1 fruit fly cellular context compared by ENCODE assay signal in genomic region chrX:12472244-12472736, dm6.
A peak's percentile ranks its signal among the peaks of the same experiment; 100 is the strongest.
TF ChIP-seq lines count a peak whose summit lies in the region.

No protein-coding gene starts in this region.

TF ChIP-seq in whole organism, embryonic, 481 proteins besides CTCF, POLR2A, EP300 and RAD21 (continued from another document and continues in another):
- TF ChIP-seq CG8089 (GFP tag; optimal IDR thresholded peaks at IDR 0.05; lab: Kevin White, UChicago) (no peak), CG33213 (GFP tag; optimal IDR thresholded peaks at IDR 0.05; lab: Kevin White, UChicago) (no peak), CG8281 (tag; optimal IDR thresholded peaks at IDR 0.05; lab: Kevin White, UChicago) (peak; percentile 87), CG4820 (GFP tag; optimal IDR thresholded peaks at IDR 0.05; lab: Kevin White, UChicago) (peak; percentile 90), stwl (tag; optimal IDR thresholded peaks at IDR 0.05; lab: Kevin White, UChicago) (peak; percentile 4), lola (GFP tag; optimal IDR thresholded peaks at IDR 0.05; lab: Kevin White, UChicago) (peak in 1 of 3 experiments; percentile 83), Xbp1 (GFP tag; optimal IDR thresholded peaks at IDR 0.05; lab: Kevin White, UChicago) (peak; percentile 92), CG2678 (tag; optimal IDR thresholded peaks at IDR 0.05; lab: Kevin White, UChicago) (peak; percentile 98), ap (GFP tag; IDR thresholded peaks at IDR 0.05; lab: Robert Waterston, UW) (peak; percentile 88), eyg (GFP tag; optimal IDR thresholded peaks at IDR 0.05; lab: Kevin White, UChicago) (no peak), tna (GFP tag; IDR thresholded peaks at IDR 0.05; lab: Robert Waterston, UW; ENCODE audit: partially characterized antibody) (no peak), hbn (GFP tag; IDR thresholded peaks at IDR 0.05; lab: Robert Waterston, UW; ENCODE audit: partially characterized antibody) (no peak), CG18599 (GFP tag; optimal IDR thresholded peaks at IDR 0.05; lab: Kevin White, UChicago) (peak; percentile 96), CG34376 (GFP tag; optimal IDR thresholded peaks at IDR 0.05; lab: Kevin White, UChicago) (peak; percentile 92), CG3065 (GFP tag; optimal IDR thresholded peaks at IDR 0.05; lab: Kevin White, UChicago) (peak; percentile 70), dmrt11E (tag; optimal IDR thresholded peaks at IDR 0.05; lab: Kevin White, UChicago) (peak; percentile 74), CG14860 (GFP tag; IDR thresholded peaks at IDR 0.05; lab: Robert Waterston, UW; ENCODE audit: partially characterized antibody) (no peak), Doc2 (GFP tag; IDR thresholded peaks at IDR 0.05; lab: Robert Waterston, UW) (peak; percentile 66), CG7987 (GFP tag; optimal IDR thresholded peaks at IDR 0.05; lab: Kevin White, UChicago) (peak; percentile 83), gcm2 (GFP tag; optimal IDR thresholded peaks at IDR 0.05; lab: Kevin White, UChicago) (peak; percentile 75), E2f1 (GFP tag; IDR thresholded peaks at IDR 0.05; lab: Robert Waterston, UW) (peak; percentile 94), CG4282 (GFP tag; optimal IDR thresholded peaks at IDR 0.05; lab: Kevin White, UChicago) (no peak), CG11560 (tag; IDR thresholded peaks at IDR 0.05; lab: Robert Waterston, UW) (peak; percentile 84), pnt (GFP tag; optimal IDR thresholded peaks at IDR 0.05; lab: Kevin White, UChicago) (peak; percentile 63), CG15011 (GFP tag; optimal IDR thresholded peaks at IDR 0.05; lab: Kevin White, UChicago) (peak; percentile 91), Fer2 (tag; optimal IDR thresholded peaks at IDR 0.05; lab: Kevin White, UChicago) (peak; percentile 92), oc (tag; optimal IDR thresholded peaks at IDR 0.05; lab: Kevin White, UChicago) (peak; percentile 91), CG6689 (GFP tag; IDR thresholded peaks at IDR 0.05; lab: Robert Waterston, UW) (peak; percentile 93), Hand (GFP tag; optimal IDR thresholded peaks at IDR 0.05; lab: Kevin White, UChicago) (peak; percentile 92), lbe (GFP tag; optimal IDR thresholded peaks at IDR 0.05; lab: Kevin White, UChicago) (peak; percentile 94), fd64A (GFP tag; optimal IDR thresholded peaks at IDR 0.05; lab: Kevin White, UChicago) (peak; percentile 73), cato (GFP tag; optimal IDR thresholded peaks at IDR 0.05; lab: Kevin White, UChicago; ENCODE audit: borderline replicate concordance) (peak; percentile 73), Bteb2 (GFP tag; optimal IDR thresholded peaks at IDR 0.05; lab: Kevin White, UChicago) (peak; percentile 78), fru (optimal IDR thresholded peaks at IDR 0.05; lab: Kevin White, UChicago) (no peak), CG14710 (tag; optimal IDR thresholded peaks at IDR 0.05; lab: Kevin White, UChicago) (peak; percentile 84), prd (optimal IDR thresholded peaks at IDR 0.05; lab: Kevin White, UChicago) (no peak), prd (GFP tag; IDR thresholded peaks at IDR 0.05; lab: Robert Waterston, UW) (peak; percentile 96), CG10959 (GFP tag; IDR thresholded peaks at IDR 0.05; lab: Robert Waterston, UW) (peak; percentile 82), Sox102F (GFP tag; optimal IDR thresholded peaks at IDR 0.05; lab: Kevin White, UChicago) (peak; percentile 95), zf30C (GFP tag; optimal IDR thresholded peaks at IDR 0.05; lab: Kevin White, UChicago) (peak; percentile 88), CG34224 (GFP tag; IDR thresholded peaks at IDR 0.05; lab: Robert Waterston, UW; ENCODE audit: partially characterized antibody) (no peak), Dek (tag; optimal IDR thresholded peaks at IDR 0.05; lab: Kevin White, UChicago) (peak; percentile 93), CG7357 (GFP tag; IDR thresholded peaks at IDR 0.05; lab: Robert Waterston, UW) (peak; percentile 89), lilli (GFP tag; optimal IDR thresholded peaks at IDR 0.05; lab: Kevin White, UChicago) (peak; percentile 92), CG3847 (GFP tag; IDR thresholded peaks at IDR 0.05; lab: Robert Waterston, UW) (peak; percentile 97), CrebB (tag; optimal IDR thresholded peaks at IDR 0.05; lab: Kevin White, UChicago) (peak; percentile 91), Rx (GFP tag; IDR thresholded peaks at IDR 0.05; lab: Robert Waterston, UW) (peak; percentile 85), CG10431 (GFP tag; optimal IDR thresholded peaks at IDR 0.05; lab: Kevin White, UChicago) (peak; percentile 42), schlank (tag; optimal IDR thresholded peaks at IDR 0.05; lab: Kevin White, UChicago) (peak; percentile 92), esg (GFP tag; conservative IDR thresholded peaks at IDR 0.05; lab: Robert Waterston, UW) (peak; percentile 94), CG3281 (GFP tag; optimal IDR thresholded peaks at IDR 0.05; lab: Kevin White, UChicago) (peak; percentile 96), CG14014 (GFP tag; IDR thresholded peaks at IDR 0.05; lab: Robert Waterston, UW) (peak; percentile 97), Mes4 (GFP tag; optimal IDR thresholded peaks at IDR 0.05; lab: Kevin White, UChicago) (no peak), cg (GFP tag; optimal IDR thresholded peaks at IDR 0.05; lab: Kevin White, UChicago) (peak; percentile 55), zen2 (GFP tag; IDR thresholded peaks at IDR 0.05; lab: Robert Waterston, UW; ENCODE audit: partially characterized antibody) (no peak), sd (tag; optimal IDR thresholded peaks at IDR 0.05; lab: Kevin White, UChicago) (peak; percentile 96), CG15514 (GFP tag; optimal IDR thresholded peaks at IDR 0.05; lab: Kevin White, UChicago) (peak; percentile 90), Nf-YA (GFP tag; IDR thresholded peaks at IDR 0.05; lab: Robert Waterston, UW) (peak; percentile 88), CG11696 (GFP tag; IDR thresholded peaks at IDR 0.05; lab: Robert Waterston, UW) (peak; percentile 85), CG10543 (GFP tag; optimal IDR thresholded peaks at IDR 0.05; lab: Kevin White, UChicago) (peak; percentile 95), CG4328 (GFP tag; optimal IDR thresholded peaks at IDR 0.05; lab: Kevin White, UChicago) (peak; percentile 91), sens-2 (GFP tag; IDR thresholded peaks at IDR 0.05; lab: Robert Waterston, UW) (peak; percentile 82), ERR (GFP tag; optimal IDR thresholded peaks at IDR 0.05; lab: Kevin White, UChicago) (no peak), Stat92E (GFP tag; optimal IDR thresholded peaks at IDR 0.05; lab: Kevin White, UChicago) (no peak), Gsc (GFP tag; IDR thresholded peaks at IDR 0.05; lab: Robert Waterston, UW) (no peak; the same call in 1 of the 2 replicates), mam (GFP tag; optimal IDR thresholded peaks at IDR 0.05; lab: Kevin White, UChicago) (peak; percentile 78), bab2 (GFP tag; optimal IDR thresholded peaks at IDR 0.05; lab: Kevin White, UChicago) (peak; percentile 66), scrt (GFP tag; optimal IDR thresholded peaks at IDR 0.05; lab: Kevin White, UChicago) (peak; percentile 93), Poxn (GFP tag; IDR thresholded peaks at IDR 0.05; lab: Robert Waterston, UW) (peak; percentile 86), CG6854 (GFP tag; optimal IDR thresholded peaks at IDR 0.05; lab: Kevin White, UChicago) (peak; percentile 92), tap (tag; optimal IDR thresholded peaks at IDR 0.05; lab: Kevin White, UChicago) (peak; percentile 94), CG9817 (tag; optimal IDR thresholded peaks at IDR 0.05; lab: Kevin White, UChicago) (peak; percentile 93), CG6654 (GFP tag; optimal IDR thresholded peaks at IDR 0.05; lab: Kevin White, UChicago) (peak; percentile 76), CG1792 (GFP tag; optimal IDR thresholded peaks at IDR 0.05; lab: Kevin White, UChicago) (peak; percentile 12), btn (GFP tag; optimal IDR thresholded peaks at IDR 0.05; lab: Kevin White, UChicago) (no peak), tll (GFP tag; optimal IDR thresholded peaks at IDR 0.05; lab: Kevin White, UChicago) (peak in 1 of 2 experiments; percentile 24), CG5245 (GFP tag; optimal IDR thresholded peaks at IDR 0.05; lab: Kevin White, UChicago) (peak; percentile 69), CG4360 (GFP tag; IDR thresholded peaks at IDR 0.05; lab: Robert Waterston, UW) (peak; percentile 72), rib (GFP tag; IDR thresholded peaks at IDR 0.05; lab: Robert Waterston, UW) (peak; percentile 92; the same call in 1 of the 2 replicates), vvl (GFP tag; IDR thresholded peaks at IDR 0.05; lab: Robert Waterston, UW) (peak; percentile 97), pum (GFP tag; optimal IDR thresholded peaks at IDR 0.05; lab: Kevin White, UChicago) (peak; percentile 44), gt (GFP tag; IDR thresholded peaks at IDR 0.05; lab: Robert Waterston, UW) (peak; percentile 70), CG10366 (GFP tag; IDR thresholded peaks at IDR 0.05; lab: Robert Waterston, UW) (peak; percentile 95), kni (GFP tag; optimal IDR thresholded peaks at IDR 0.05; lab: Kevin White, UChicago) (peak; percentile 35), nerfin-2 (GFP tag; IDR thresholded peaks at IDR 0.05; lab: Robert Waterston, UW; ENCODE audit: partially characterized antibody) (no peak), jigr1 (GFP tag; IDR thresholded peaks at IDR 0.05; lab: Robert Waterston, UW) (peak; percentile 85), CG10654 (GFP tag; optimal IDR thresholded peaks at IDR 0.05; lab: Kevin White, UChicago) (peak; percentile 88), slou (GFP tag; optimal IDR thresholded peaks at IDR 0.05; lab: Kevin White, UChicago) (peak; percentile 92), CG1233 (GFP tag; optimal IDR thresholded peaks at IDR 0.05; lab: Kevin White, UChicago) (peak; percentile 96), abd-A (tag; optimal IDR thresholded peaks at IDR 0.05; lab: Kevin White, UChicago) (peak; percentile 83), Hsf (GFP tag; optimal IDR thresholded peaks at IDR 0.05; lab: Kevin White, UChicago) (peak; percentile 88), CG12769 (tag; optimal IDR thresholded peaks at IDR 0.05; lab: Kevin White, UChicago) (peak; percentile 97), lmd (GFP tag; IDR thresholded peaks at IDR 0.05; lab: Robert Waterston, UW) (peak; percentile 96), CG16813 (GFP tag; IDR thresholded peaks at IDR 0.05; lab: Robert Waterston, UW; ENCODE audit: partially characterized antibody) (no peak), Pdp1 (GFP tag; optimal IDR thresholded peaks at IDR 0.05; lab: Kevin White, UChicago) (peak; percentile 70 to 81), H15 (GFP tag; IDR thresholded peaks at IDR 0.05; lab: Robert Waterston, UW) (peak; percentile 87), Ets65A (GFP tag; lab: Kevin White, UChicago) (peak; percentile 95), CG18262 (tag; optimal IDR thresholded peaks at IDR 0.05; lab: Kevin White, UChicago) (peak; percentile 93), Dref (GFP tag; IDR thresholded peaks at IDR 0.05; lab: Robert Waterston, UW) (no peak), CG1832 (GFP tag; optimal IDR thresholded peaks at IDR 0.05; lab: Kevin White, UChicago) (no peak), CG10979 (tag; optimal IDR thresholded peaks at IDR 0.05; lab: Kevin White, UChicago) (peak; percentile 90), CG17385 (GFP tag; optimal IDR thresholded peaks at IDR 0.05; lab: Kevin White, UChicago) (peak; percentile 89), CG31365 (tag; optimal IDR thresholded peaks at IDR 0.05; lab: Kevin White, UChicago) (peak; percentile 68), so (GFP tag; IDR thresholded peaks at IDR 0.05; lab: Robert Waterston, UW) (peak; percentile 93), fu2 (GFP tag; optimal IDR thresholded peaks at IDR 0.05; lab: Kevin White, UChicago) (peak; percentile 55), HLHmδ (GFP tag; optimal IDR thresholded peaks at IDR 0.05; lab: Kevin White, UChicago) (no peak), CG9876 (GFP tag; optimal IDR thresholded peaks at IDR 0.05; lab: Kevin White, UChicago) (no peak), Deaf1 (tag; optimal IDR thresholded peaks at IDR 0.05; lab: Kevin White, UChicago) (peak; percentile 79), phol (tag; optimal IDR thresholded peaks at IDR 0.05; lab: Kevin White, UChicago) (peak; percentile 93), CG9932 (GFP tag; IDR thresholded peaks at IDR 0.05; lab: Robert Waterston, UW) (peak; percentile 96), en (GFP tag; optimal IDR thresholded peaks at IDR 0.05; lab: Kevin White, UChicago) (peak; percentile 34), tx (GFP tag; optimal IDR thresholded peaks at IDR 0.05; lab: Kevin White, UChicago) (peak; percentile 8), grau (tag; optimal IDR thresholded peaks at IDR 0.05; lab: Kevin White, UChicago) (peak; percentile 96), Vsx1 (GFP tag; optimal IDR thresholded peaks at IDR 0.05; lab: Kevin White, UChicago) (peak; percentile 87), CG32532 (GFP tag; IDR thresholded peaks at IDR 0.05; lab: Robert Waterston, UW) (peak; percentile 98), nerfin-1 (tag; optimal IDR thresholded peaks at IDR 0.05; lab: Kevin White, UChicago) (peak; percentile 90), CG2202 (tag; optimal IDR thresholded peaks at IDR 0.05; lab: Kevin White, UChicago) (peak; percentile 70), Hr78 (GFP tag; optimal IDR thresholded peaks at IDR 0.05; lab: Kevin White, UChicago) (peak in 1 of 2 experiments; percentile 83), CG16779 (GFP tag; IDR thresholded peaks at IDR 0.05; lab: Robert Waterston, UW) (peak; percentile 90), wor (GFP tag; IDR thresholded peaks at IDR 0.05; lab: Robert Waterston, UW) (peak; percentile 92), Camta (GFP tag; optimal IDR thresholded peaks at IDR 0.05; lab: Kevin White, UChicago) (peak; percentile 67), CG15269 (tag; optimal IDR thresholded peaks at IDR 0.05; lab: Kevin White, UChicago) (peak; percentile 97), Max (GFP tag; optimal IDR thresholded peaks at IDR 0.05; lab: Kevin White, UChicago) (peak; percentile 90), CG6765 (GFP tag; optimal IDR thresholded peaks at IDR 0.05; lab: Kevin White, UChicago) (peak; percentile 92), corto (GFP tag; optimal IDR thresholded peaks at IDR 0.05; lab: Kevin White, UChicago) (peak; percentile 89), Hmx (GFP tag; optimal IDR thresholded peaks at IDR 0.05; lab: Kevin White, UChicago) (peak; percentile 76), Ets97D (GFP tag; optimal IDR thresholded peaks at IDR 0.05; lab: Kevin White, UChicago) (peak; percentile 40), CG31441 (GFP tag; IDR thresholded peaks at IDR 0.05; lab: Robert Waterston, UW) (peak; percentile 94), pfk (GFP tag; optimal IDR thresholded peaks at IDR 0.05; lab: Kevin White, UChicago) (peak; percentile 52), org-1 (GFP tag; optimal IDR thresholded peaks at IDR 0.05; lab: Kevin White, UChicago) (peak; percentile 91), bcd (GFP tag; optimal IDR thresholded peaks at IDR 0.05; lab: Kevin White, UChicago) (peak; percentile 95), Ptx1 (GFP tag; IDR thresholded peaks at IDR 0.05; lab: Robert Waterston, UW) (peak; percentile 96), aop (GFP tag; IDR thresholded peaks at IDR 0.05; lab: Robert Waterston, UW) (no peak)
